Worm (Caenorhabditis elegans) whole organism, L3 larva: ENCODE measurements around the gene Y49F6C.2.

Source experiments
- ama-1 ChIP-seq: fragments of 150-350 bp; optimal IDR thresholded peaks from 2 replicates; lab custom pipeline; 2018
- hmg-11 ChIP-seq: sonication (generic microtip); optimal IDR thresholded peaks from 2 replicates; lab custom pipeline; 2016; ENCODE audit warnings: missing genetic modification characterization, missing compliant biosample characterization
- snpc-4 ChIP-seq: fragments of 150-350 bp; optimal IDR thresholded peaks from 2 replicates; lab custom pipeline; 2014; ENCODE audit warnings: missing biosample characterization, missing genetic modification characterization

- TF ChIP-seq hmg-11 (tag; lab: Kevin White, UChicago), result no peak
- TF ChIP-seq ama-1, result no peak
- TF ChIP-seq snpc-4 (tag; lab: Kevin White, UChicago), result no peak
Measured at ce11 chrII:3367100-3367499, 11.3 kb upstream of the Y49F6C.2 start, which contains the start of gene Y49F6C.6.
